Fruit fly (Drosophila melanogaster) whole organism, embryonic: Measurements from ENCODE around the gene mRpL4.

Source experiments
- Abd-B ChIP-seq: fragments of 200-800 bp; sonication (Bioruptor generic); optimal IDR thresholded peaks from 2 replicates; lab custom pipeline; 2018; ENCODE audit warnings: missing biosample characterization, mild to moderate bottlenecking, missing genetic modification characterization, moderate library complexity
- Adf1 ChIP-seq: fragments of 200-800 bp; sonication (Bioruptor generic); IDR thresholded peaks from 2 replicates; pipeline ENCODE4 v1.3.6; 2022; ENCODE audit warnings: missing biosample characterization, missing genetic modification characterization
- BEAF-32 ChIP-seq: fragments of 200-800 bp; sonication (Bioruptor generic); optimal IDR thresholded peaks from 3 replicates; lab custom pipeline; 2017; ENCODE audit warnings: missing biosample characterization, missing genetic modification characterization, mild to moderate bottlenecking, moderate library complexity, missing genetic modification reagents
- CG11398 ChIP-seq: fragments of 200-800 bp; sonication (Bioruptor generic); optimal IDR thresholded peaks from 2 replicates; lab custom pipeline; 2016; ENCODE audit warnings: missing biosample characterization, missing genetic modification characterization
- CG11456 ChIP-seq: fragments of 200-800 bp; sonication (Bioruptor generic); IDR thresholded peaks from 3 replicates; pipeline ENCODE4 v1.3.6; 2022; ENCODE audit warnings: missing biosample characterization, missing genetic modification characterization
- CG12299 ChIP-seq: fragments of 200-800 bp; sonication (Bioruptor generic); optimal IDR thresholded peaks from 2 replicates; lab custom pipeline; 2018; ENCODE audit warnings: missing biosample characterization, mild to moderate bottlenecking, missing genetic modification characterization
- CG1233 ChIP-seq: fragments of 200-800 bp; sonication (Bioruptor generic); optimal IDR thresholded peaks from 4 replicates; lab custom pipeline; 2018; ENCODE audit warnings: missing biosample characterization, mild to moderate bottlenecking, missing genetic modification characterization
- CG14965 ChIP-seq: fragments of 200-800 bp; sonication (Bioruptor generic); optimal IDR thresholded peaks from 2 replicates; lab custom pipeline; 2016; ENCODE audit warnings: missing biosample characterization, missing genetic modification characterization, borderline replicate concordance
- CG16779 ChIP-seq: fragments of 200-800 bp; sonication (Bioruptor generic); IDR thresholded peaks from 2 replicates; pipeline ENCODE4 v1.3.6; 2022; ENCODE audit warnings: missing biosample characterization, missing genetic modification characterization
- CG17385 ChIP-seq: fragments of 200-800 bp; sonication (Bioruptor generic); optimal IDR thresholded peaks from 3 replicates; lab custom pipeline; 2018; ENCODE audit warnings: missing biosample characterization, mild to moderate bottlenecking, missing genetic modification characterization
- CG18619 ChIP-seq: fragments of 200-800 bp; sonication (Bioruptor generic); optimal IDR thresholded peaks from 3 replicates; lab custom pipeline; 2017; ENCODE audit warnings: missing biosample characterization, mild to moderate bottlenecking, missing genetic modification characterization
- CG2712 ChIP-seq: fragments of 200-800 bp; optimal IDR thresholded peaks from 3 replicates; lab custom pipeline; 2019; ENCODE audit warnings: missing biosample characterization, mild to moderate bottlenecking, missing genetic modification characterization, moderate library complexity
- CG2889 ChIP-seq: fragments of 200-800 bp; sonication (Bioruptor generic); IDR thresholded peaks from 3 replicates; pipeline ENCODE4 v1.3.6; 2022; ENCODE audit warnings: missing biosample characterization, missing genetic modification characterization
- CG32532 ChIP-seq: fragments of 200-800 bp; sonication (Bioruptor generic); IDR thresholded peaks from 2 replicates; pipeline ENCODE4 v1.3.6; 2022; ENCODE audit warnings: missing biosample characterization, missing genetic modification characterization
- CG3847 ChIP-seq: fragments of 200-800 bp; sonication (Bioruptor generic); IDR thresholded peaks from 2 replicates; pipeline ENCODE4 v1.3.6; 2022; ENCODE audit warnings: missing biosample characterization, missing genetic modification characterization
- CG42726 ChIP-seq: fragments of 200-800 bp; sonication (Bioruptor generic); IDR thresholded peaks from 2 replicates; pipeline ENCODE4 v1.3.6; 2022; ENCODE audit warnings: missing biosample characterization, missing genetic modification characterization; ENCODE audit not compliant: partially characterized antibody
- CG6683 ChIP-seq: fragments of 200-800 bp; sonication (Bioruptor generic); optimal IDR thresholded peaks from 2 replicates; lab custom pipeline; 2017; ENCODE audit warnings: missing biosample characterization, mild to moderate bottlenecking, missing genetic modification characterization, missing genetic modification reagents
- CG6791 ChIP-seq: fragments of 200-800 bp; sonication (Bioruptor generic); IDR thresholded peaks from 3 replicates; pipeline ENCODE4 v1.3.6; 2022; ENCODE audit warnings: missing biosample characterization, missing genetic modification characterization; ENCODE audit not compliant: partially characterized antibody
- CG9437 ChIP-seq: fragments of 200-800 bp; sonication (Bioruptor generic); optimal IDR thresholded peaks from 2 replicates; lab custom pipeline; 2018; ENCODE audit warnings: missing biosample characterization, mild to moderate bottlenecking, missing genetic modification characterization
- CHES-1-like ChIP-seq: fragments of 200-800 bp; sonication (Bioruptor generic); optimal IDR thresholded peaks from 2 replicates; lab custom pipeline; 2016; ENCODE audit warnings: missing biosample characterization, missing genetic modification characterization
- CoRest ChIP-seq: fragments of 200-800 bp; sonication (Bioruptor generic); optimal IDR thresholded peaks from 3 replicates; lab custom pipeline; 2018; ENCODE audit warnings: missing biosample characterization, mild to moderate bottlenecking, missing genetic modification characterization, moderate library complexity
- E2f2 ChIP-seq: fragments of 200-800 bp; sonication (Bioruptor generic); IDR thresholded peaks from 2 replicates; pipeline ENCODE4 v1.3.6; 2022; ENCODE audit warnings: missing biosample characterization, missing genetic modification characterization
- Elba2 ChIP-seq: fragments of 200-800 bp; sonication (Bioruptor generic); optimal IDR thresholded peaks from 3 replicates; lab custom pipeline; 2016; ENCODE audit warnings: missing biosample characterization, missing genetic modification characterization
- Ets97D ChIP-seq: fragments of 200-800 bp; sonication (Bioruptor generic); optimal IDR thresholded peaks from 3 replicates; lab custom pipeline; 2016; ENCODE audit warnings: missing biosample characterization, missing genetic modification characterization
- MTF-1 ChIP-seq: fragments of 200-800 bp; sonication (Bioruptor generic); optimal IDR thresholded peaks from 2 replicates; lab custom pipeline; 2018; ENCODE audit warnings: missing biosample characterization, mild to moderate bottlenecking, missing genetic modification characterization, borderline replicate concordance
- Med ChIP-seq: fragments of 200-800 bp; sonication (Bioruptor generic); peaks from one replicate; lab custom pipeline; 2016; ENCODE audit warnings: missing biosample characterization, missing genetic modification characterization, mild to moderate bottlenecking, inconsistent platforms, moderate library complexity
- Neu2 ChIP-seq: fragments of 200-800 bp; sonication (Bioruptor generic); optimal IDR thresholded peaks from 3 replicates; lab custom pipeline; 2016; ENCODE audit warnings: missing biosample characterization, missing genetic modification characterization, borderline replicate concordance
- Ptx1 ChIP-seq: fragments of 200-800 bp; sonication (Bioruptor generic); IDR thresholded peaks from 2 replicates; pipeline ENCODE4 v1.3.6; 2022; ENCODE audit warnings: missing biosample characterization, missing genetic modification characterization
- Spps ChIP-seq: fragments of 200-800 bp; sonication (Bioruptor generic); optimal IDR thresholded peaks from 2 replicates; lab custom pipeline; 2018; ENCODE audit warnings: missing biosample characterization, mild to moderate bottlenecking, missing genetic modification characterization
- Taf1 ChIP-seq: fragments of 200-800 bp; sonication (Bioruptor generic); IDR thresholded peaks from 2 replicates; pipeline ENCODE4 v1.3.6; 2022; ENCODE audit warnings: missing biosample characterization, missing genetic modification characterization
- aop ChIP-seq: fragments of 200-800 bp; sonication (Bioruptor generic); IDR thresholded peaks from 2 replicates; pipeline ENCODE4 v1.3.6; 2022; ENCODE audit warnings: missing biosample characterization, missing genetic modification characterization
- bab2 ChIP-seq: fragments of 200-800 bp; sonication (Bioruptor generic); optimal IDR thresholded peaks from 2 replicates; lab custom pipeline; 2016; ENCODE audit warnings: missing biosample characterization, missing genetic modification characterization
- cas ChIP-seq: fragments of 200-800 bp; sonication (Bioruptor generic); IDR thresholded peaks from 2 replicates; pipeline ENCODE4 v1.3.6; 2022; ENCODE audit warnings: missing biosample characterization, missing genetic modification characterization
- cg ChIP-seq: fragments of 200-800 bp; sonication (Bioruptor generic); optimal IDR thresholded peaks from 3 replicates; lab custom pipeline; 2019; ENCODE audit warnings: missing biosample characterization, mild to moderate bottlenecking, missing genetic modification characterization, moderate library complexity
- cwo ChIP-seq: fragments of 200-800 bp; sonication (Bioruptor generic); optimal IDR thresholded peaks from 3 replicates; lab custom pipeline; 2017; ENCODE audit warnings: missing biosample characterization, missing genetic modification characterization, mild to moderate bottlenecking, moderate library complexity, missing genetic modification reagents
- hb ChIP-seq: fragments of 200-800 bp; sonication (Bioruptor generic); IDR thresholded peaks from 3 replicates; pipeline ENCODE4 v1.3.6; 2022; ENCODE audit warnings: missing biosample characterization, missing genetic modification characterization; ENCODE audit not compliant: partially characterized antibody
- ken ChIP-seq: fragments of 200-800 bp; sonication (Bioruptor generic); IDR thresholded peaks from 3 replicates; pipeline ENCODE4 v1.3.6; 2022; ENCODE audit warnings: missing biosample characterization, missing genetic modification characterization
- knrl ChIP-seq: fragments of 200-800 bp; sonication (Bioruptor generic); IDR thresholded peaks from 3 replicates; pipeline ENCODE4 v1.3.6; 2022; ENCODE audit warnings: missing biosample characterization, missing genetic modification characterization; ENCODE audit not compliant: partially characterized antibody
- lilli ChIP-seq: fragments of 200-800 bp; sonication (Bioruptor generic); optimal IDR thresholded peaks from 3 replicates; lab custom pipeline; 2016; ENCODE audit warnings: missing biosample characterization, missing genetic modification characterization
- mld ChIP-seq: fragments of 200-800 bp; sonication (Bioruptor generic); IDR thresholded peaks from 3 replicates; pipeline ENCODE4 v1.3.6; 2022; ENCODE audit warnings: missing biosample characterization, missing genetic modification characterization; ENCODE audit not compliant: partially characterized antibody
- nmo ChIP-seq: fragments of 200-800 bp; sonication (Bioruptor generic); optimal IDR thresholded peaks from 2 replicates; lab custom pipeline; 2018; ENCODE audit warnings: missing biosample characterization, mild to moderate bottlenecking, missing genetic modification characterization, moderate library complexity
- prd ChIP-seq, 3 experiments: fragments of >200 bp in 2 of 3; fragments of 200-800 bp in 1 of 3; sonication (Bioruptor generic) in 1 of 3; optimal IDR thresholded peaks in 2 of 3; IDR thresholded peaks in 1 of 3; 2 replicates in 2 of 3; 3 replicates in 1 of 3; pipeline versions ENCODE4 v1.3.6 to Lab custom; 2017 to 2022; ENCODE audit warnings: missing biosample characterization in 1 of 3, missing genetic modification characterization in 1 of 3
- scrt ChIP-seq: fragments of 200-800 bp; sonication (Bioruptor generic); optimal IDR thresholded peaks from 2 replicates; lab custom pipeline; 2018; ENCODE audit warnings: missing biosample characterization, mild to moderate bottlenecking, missing genetic modification characterization, moderate library complexity
- slbo ChIP-seq: fragments of 200-800 bp; sonication (Bioruptor generic); IDR thresholded peaks from 2 replicates; pipeline ENCODE4 v1.3.6; 2022; ENCODE audit warnings: missing biosample characterization, missing genetic modification characterization
- stc ChIP-seq: fragments of 200-800 bp; sonication (Bioruptor generic); IDR thresholded peaks from 2 replicates; pipeline ENCODE4 v1.3.6; 2022; ENCODE audit warnings: missing biosample characterization, missing genetic modification characterization
- unpg ChIP-seq: fragments of 200-800 bp; sonication (Bioruptor generic); optimal IDR thresholded peaks from 3 replicates; lab custom pipeline; 2018; ENCODE audit warnings: missing biosample characterization, mild to moderate bottlenecking, missing genetic modification characterization, moderate library complexity
- vvl ChIP-seq: fragments of 200-800 bp; sonication (Bioruptor generic); IDR thresholded peaks from 2 replicates; pipeline ENCODE4 v1.3.6; 2022; ENCODE audit warnings: missing biosample characterization, missing genetic modification characterization
- wdn ChIP-seq: fragments of 200-800 bp; sonication (Bioruptor generic); IDR thresholded peaks from 2 replicates; pipeline ENCODE4 v1.3.6; 2022; ENCODE audit warnings: missing biosample characterization, missing genetic modification characterization

mRpL4 gene

DNA sequence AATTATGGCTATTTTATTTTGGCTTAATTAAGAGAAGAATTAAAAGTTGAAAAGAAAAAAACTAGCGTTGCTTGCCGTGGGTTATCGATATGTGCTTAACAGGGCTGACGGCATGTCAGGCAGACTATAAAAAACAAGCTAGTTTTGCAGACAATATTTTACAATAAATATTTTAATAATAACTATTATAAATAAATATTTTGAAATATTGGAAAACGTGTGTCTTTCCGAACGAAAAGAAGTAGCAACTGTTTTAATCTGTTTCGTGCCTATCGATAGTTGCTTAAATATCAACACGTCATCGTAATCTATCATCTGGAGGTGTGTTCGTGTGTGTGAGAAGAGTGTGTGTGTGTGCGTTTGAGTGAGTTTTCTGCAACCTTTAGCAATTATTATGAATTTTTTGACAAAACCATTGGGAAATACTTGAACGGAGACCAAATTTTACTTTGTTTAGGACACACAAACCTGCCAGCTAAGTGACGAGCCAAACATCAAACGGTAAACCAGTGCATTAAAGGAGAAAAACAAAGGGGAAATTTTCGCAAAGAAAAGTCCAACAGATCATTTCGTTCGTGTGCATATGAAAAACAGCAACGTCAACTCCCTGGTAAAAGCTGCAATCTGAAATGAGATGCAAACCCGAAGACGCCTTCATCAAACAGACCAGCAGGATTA is 21.8 kb downstream of the mRpL4 start, which contains the start of the genes CG5861 and Syx5 (continued):
- TF ChIP-seq knrl (peak; percentile 88), cas (0 out of 2 replicates have a peak, but pooled peaks have one; percentile 27), prd (optimal IDR thresholded peaks at IDR 0.05; lab: Kevin White, UChicago) (no peak), prd (GFP tag; IDR thresholded peaks at IDR 0.05; lab: Robert Waterston, UW) (peak; percentile 67), stc (no peak), CG2889 (GFP tag; lab: Robert Waterston, UW) (no peak), nmo (GFP tag; lab: Kevin White, UChicago) (peak; percentile 72), Elba2 (GFP tag; lab: Kevin White, UChicago) (no peak), CoRest (peak; percentile 72), CG18619 (GFP tag; lab: Kevin White, UChicago) (peak; percentile 43), CG14965 (GFP tag; lab: Kevin White, UChicago) (no peak), CHES-1-like (GFP tag; lab: Kevin White, UChicago) (no peak), CG42726 (GFP tag; lab: Robert Waterston, UW) (peak; percentile 69; the same call in 1 of the 2 replicates), CG9437 (GFP tag; lab: Kevin White, UChicago) (peak; percentile 7), MTF-1 (GFP tag; lab: Kevin White, UChicago) (no peak), CG2712 (tag; lab: Kevin White, UChicago) (peak; percentile 79), hb (GFP tag; lab: Robert Waterston, UW) (peak; percentile 70; the same call in 1 of the 3 replicates), CG6791 (GFP tag; lab: Robert Waterston, UW) (peak; percentile 77), cwo (peak; percentile 13), Adf1 (GFP tag; lab: Robert Waterston, UW) (peak; percentile 47; the same call in 1 of the 2 replicates), aop (no peak), CG17385 (peak; percentile 46), bab2 (GFP tag; lab: Kevin White, UChicago) (no peak), vvl (GFP tag; lab: Robert Waterston, UW) (peak; percentile 63), cg (peak; percentile 93), mld (peak; percentile 71; the same call in 2 of the 3 replicates), CG16779 (GFP tag; lab: Robert Waterston, UW) (no peak), CG1233 (peak; percentile 29), Ptx1 (GFP tag; lab: Robert Waterston, UW) (peak; percentile 64), Spps (tag; lab: Kevin White, UChicago) (no peak), Abd-B (GFP tag; lab: Kevin White, UChicago) (no peak), Med (GFP tag; lab: Kevin White, UChicago) (peak; percentile 48), Neu2 (GFP tag; lab: Kevin White, UChicago) (no peak), unpg (GFP tag; lab: Kevin White, UChicago) (peak; percentile 64), lilli (GFP tag; lab: Kevin White, UChicago) (peak; percentile 57), CG6683 (GFP tag; lab: Kevin White, UChicago) (no peak), slbo (peak; percentile 80), ken (0 out of 3 replicates have a peak, but pooled peaks have one; percentile 22), wdn (GFP tag; lab: Robert Waterston, UW) (no peak), CG11398 (no peak), Ets97D (GFP tag; lab: Kevin White, UChicago) (peak; percentile 32), CG12299 (tag; lab: Kevin White, UChicago) (peak; percentile 38), CG32532 (peak; percentile 78; the same call in 1 of the 2 replicates), Taf1 (no peak), scrt (GFP tag; lab: Kevin White, UChicago) (peak; percentile 62), CG11456 (peak; percentile 70; the same call in 2 of the 3 replicates), BEAF-32 (peak; percentile 86), E2f2 (GFP tag; lab: Robert Waterston, UW) (peak; percentile 54), CG3847 (GFP tag; lab: Robert Waterston, UW) (no peak; the same call in none of the 2 replicates)
